Worm (Caenorhabditis elegans): ENCODE results near the gene C56E10.3.

- TF ChIP-seq mep-1 (tag; optimal IDR thresholded peaks at IDR 0.05): no peak
- no peak for TF ChIP-seq pha-4 (tag; optimal IDR thresholded peaks at IDR 0.05)
- TF ChIP-seq sem-2 (GFP tag; optimal IDR thresholded peaks at IDR 0.05): no peak
Measured at ce11 chrX:6655163-6655562, 9.7 kb downstream of the C56E10.3 start, which contains the start of gene nhr-173.

Data from whole organism, mixed stage, embryonic.